Fruit fly (Drosophila melanogaster): ENCODE measurements around the gene Eogt.

Eogt gene

dm6 chr2L:2376418-2376702 lies 4.5 kb upstream of the Eogt start:
- TF ChIP-seq N (GFP tag; optimal IDR thresholded peaks at IDR 0.05) (no peak), jim (GFP tag; optimal IDR thresholded peaks at IDR 0.05) (no peak)

DNA sequence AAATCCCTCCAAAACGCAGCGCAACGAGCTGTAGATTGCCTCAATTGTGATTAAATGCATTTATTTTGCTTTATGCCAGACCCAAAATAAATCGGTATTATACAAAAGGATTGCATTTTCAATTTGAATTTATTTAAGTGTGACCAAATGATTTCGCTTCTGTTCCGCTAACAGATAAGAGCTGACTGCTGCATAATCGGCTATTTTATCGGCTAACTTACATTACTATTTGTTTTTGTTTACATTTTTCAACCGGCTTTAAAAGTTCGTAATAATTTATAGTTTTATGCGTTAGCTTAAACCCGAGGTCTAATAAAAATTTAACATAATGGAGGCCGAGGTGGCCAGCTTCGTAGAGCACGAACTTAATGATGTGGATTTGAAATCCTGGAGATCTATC lies 2.1 kb downstream of the Eogt start, which contains the start of gene PIG-Wa:
TSS of gene PIG-Wa (plus strand) at position 232 of the 400 bp plus-strand sequence.
- TF ChIP-seq foxo (GFP tag; optimal IDR thresholded peaks at IDR 0.05) (no peak), Dif (GFP tag; optimal IDR thresholded peaks at IDR 0.05; ENCODE audit: partially characterized antibody) (peak; percentile 77)

dm6 chr2L:2385692-2386091 lies 4.8 kb downstream of the Eogt start, which contains the start of gene CG3557:
Gene CG3557 (minus strand): TSS chr2L:2385792.
- no peak for TF ChIP-seq CG32264 (GFP tag; optimal IDR thresholded peaks at IDR 0.05)
- no peak for TF ChIP-seq Vsx2 (GFP tag; optimal IDR thresholded peaks at IDR 0.05; ENCODE audit: partially characterized antibody)
- TF ChIP-seq dsf (GFP tag; optimal IDR thresholded peaks at IDR 0.05; ENCODE audit: borderline replicate concordance): no peak
- no peak for TF ChIP-seq woc (GFP tag; optimal IDR thresholded peaks at IDR 0.05)
- TF ChIP-seq usp (GFP tag; optimal IDR thresholded peaks at IDR 0.05): no peak
- TF ChIP-seq Dif (GFP tag; optimal IDR thresholded peaks at IDR 0.05; ENCODE audit: partially characterized antibody): no peak
- no peak for TF ChIP-seq Mio (GFP tag; optimal IDR thresholded peaks at IDR 0.05)

DNA sequence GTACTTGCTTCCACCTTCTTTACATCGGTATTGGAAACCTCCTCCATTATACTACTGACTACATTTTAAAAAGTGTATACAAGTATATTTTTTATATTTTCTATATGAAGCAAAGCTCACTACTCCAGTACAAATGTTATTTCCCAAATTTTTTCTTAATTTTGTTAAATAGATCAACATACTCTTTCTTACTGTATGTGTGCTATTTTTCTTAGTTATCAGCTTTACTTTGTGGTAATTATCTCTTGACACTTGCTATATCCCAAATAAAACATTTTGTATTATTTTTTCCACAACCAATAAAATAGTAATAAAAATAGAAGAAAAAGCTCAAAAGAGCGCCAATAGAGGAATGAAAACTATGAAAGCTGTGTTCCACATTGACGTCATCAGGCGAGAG lies 9.7 kb downstream of the Eogt start, which contains the start of gene CG43750:
TSS of gene CG43750 (minus strand) at position 101 of the 400 bp plus-strand sequence.
- no peak for TF ChIP-seq usp (GFP tag; optimal IDR thresholded peaks at IDR 0.05)

dm6 chr2L:2391321-2391720 lies 10.4 kb downstream of the Eogt start, which contains the start of gene CG46448:
Gene CG46448 (plus strand): TSS chr2L:2391660.
- no peak for TF ChIP-seq Mio (GFP tag; optimal IDR thresholded peaks at IDR 0.05)
- TF ChIP-seq Hr78 (GFP tag; optimal IDR thresholded peaks at IDR 0.05): no peak
- no peak for TF ChIP-seq Vsx2 (GFP tag; optimal IDR thresholded peaks at IDR 0.05; ENCODE audit: partially characterized antibody)
- no peak for TF ChIP-seq ey (GFP tag; optimal IDR thresholded peaks at IDR 0.05)

- TF ChIP-seq Sp1 (GFP tag; optimal IDR thresholded peaks at IDR 0.05) (peak; percentile 2), HLH106 (tag; optimal IDR thresholded peaks at IDR 0.05) (peak; percentile 1), Hr83 (GFP tag; optimal IDR thresholded peaks at IDR 0.05; ENCODE audit: poor library complexity, severe bottlenecking) (no peak)
These were observed 14.0 kb downstream of the Eogt start for dm6 chr2L:2394872-2395271.

DNA sequence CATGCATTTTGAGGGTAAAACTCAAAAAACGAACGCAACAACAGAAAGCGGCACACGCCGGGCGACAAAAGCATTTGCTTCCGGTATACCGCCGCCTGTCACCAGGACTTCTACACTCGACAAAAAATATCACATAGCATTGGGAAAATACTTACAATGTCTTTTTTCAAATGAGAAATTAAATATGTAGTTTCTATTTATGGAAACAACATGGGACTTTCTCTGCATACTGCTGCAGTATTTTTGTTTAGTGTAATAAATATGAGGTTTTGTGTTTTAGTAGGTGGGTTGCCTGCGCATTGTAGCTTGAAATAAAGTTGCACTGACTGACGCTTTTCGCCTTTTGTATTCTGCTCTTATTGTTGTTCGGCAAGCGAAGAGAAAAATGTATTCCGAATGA lies 16.2 kb downstream of the Eogt start:
- TF ChIP-seq Dif (GFP tag; optimal IDR thresholded peaks at IDR 0.05; ENCODE audit: partially characterized antibody): no peak
- TF ChIP-seq ey (GFP tag; optimal IDR thresholded peaks at IDR 0.05): peak; percentile 24
- no peak for TF ChIP-seq N (GFP tag; optimal IDR thresholded peaks at IDR 0.05)
- no peak for TF ChIP-seq Mio (GFP tag; optimal IDR thresholded peaks at IDR 0.05)
- peak; percentile 22 for TF ChIP-seq HLH106 (tag; optimal IDR thresholded peaks at IDR 0.05)
- no peak for TF ChIP-seq Dfd (GFP tag; optimal IDR thresholded peaks at IDR 0.05)
- TF ChIP-seq GATAd (GFP tag; optimal IDR thresholded peaks at IDR 0.05): no peak
- peak; percentile 31 for TF ChIP-seq fru (GFP tag; optimal IDR thresholded peaks at IDR 0.05)
- peak; percentile 20 for TF ChIP-seq h (GFP tag; optimal IDR thresholded peaks at IDR 0.05)
- no peak for TF ChIP-seq woc (GFP tag; optimal IDR thresholded peaks at IDR 0.05)
- TF ChIP-seq Hnf4 (GFP tag; optimal IDR thresholded peaks at IDR 0.05): no peak
- TF ChIP-seq CrebA (GFP tag; optimal IDR thresholded peaks at IDR 0.05; ENCODE audit: borderline replicate concordance): no peak
- peak in 1 of 2 experiments; percentile 40 for TF ChIP-seq foxo (GFP tag; optimal IDR thresholded peaks at IDR 0.05)

dm6 chr2L:2398459-2398858 lies 17.6 kb downstream of the Eogt start:
- TF ChIP-seq foxo (GFP tag; optimal IDR thresholded peaks at IDR 0.05): peak in 1 of 2 experiments; percentile 3
- no peak for TF ChIP-seq tai (GFP tag; optimal IDR thresholded peaks at IDR 0.05)

DNA sequence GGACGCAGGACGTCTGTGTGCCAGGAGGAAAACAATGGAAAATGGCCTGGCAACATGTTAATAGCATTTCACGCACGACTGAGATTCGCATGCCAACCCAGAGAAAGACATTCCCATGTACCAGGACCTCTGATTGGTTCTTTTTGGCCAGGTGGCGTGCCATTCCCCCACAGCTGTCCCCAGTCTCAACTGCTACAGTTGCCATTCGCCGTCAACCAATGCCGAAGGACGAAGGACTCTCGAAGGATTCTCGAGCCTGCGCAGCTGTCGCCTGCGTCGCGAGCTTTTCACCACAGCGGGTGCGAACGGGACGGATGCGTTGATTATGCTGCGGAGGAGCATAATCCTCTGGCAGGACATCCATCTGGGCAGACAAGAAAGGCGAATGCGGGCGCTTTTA lies 19.0 kb downstream of the Eogt start, which contains the start of gene VGlut:
TSS of gene VGlut (plus strand) at position 399 of the 400 bp plus-strand sequence.
- TF ChIP-seq CG9705 (GFP tag; optimal IDR thresholded peaks at IDR 0.05) (no peak), br (GFP tag; optimal IDR thresholded peaks at IDR 0.05) (no peak), brk (GFP tag; optimal IDR thresholded peaks at IDR 0.05) (no peak), Rel (GFP tag; optimal IDR thresholded peaks at IDR 0.05) (no peak), Rel (tag; optimal IDR thresholded peaks at IDR 0.05) (no peak), jim (GFP tag; optimal IDR thresholded peaks at IDR 0.05) (no peak), Vsx2 (GFP tag; optimal IDR thresholded peaks at IDR 0.05; ENCODE audit: partially characterized antibody) (no peak), GATAd (GFP tag; optimal IDR thresholded peaks at IDR 0.05) (no peak), Hr78 (GFP tag; optimal IDR thresholded peaks at IDR 0.05) (no peak), Dif (GFP tag; optimal IDR thresholded peaks at IDR 0.05; ENCODE audit: partially characterized antibody) (no peak), ey (GFP tag; optimal IDR thresholded peaks at IDR 0.05) (no peak), Dfd (GFP tag; optimal IDR thresholded peaks at IDR 0.05) (no peak), Hr83 (GFP tag; optimal IDR thresholded peaks at IDR 0.05; ENCODE audit: poor library complexity, severe bottlenecking) (no peak), sage (GFP tag; optimal IDR thresholded peaks at IDR 0.05) (no peak), usp (GFP tag; optimal IDR thresholded peaks at IDR 0.05) (no peak), fru (GFP tag; optimal IDR thresholded peaks at IDR 0.05) (no peak), Jra (GFP tag; optimal IDR thresholded peaks at IDR 0.05) (no peak), tai (GFP tag; optimal IDR thresholded peaks at IDR 0.05) (no peak), Hnf4 (GFP tag; optimal IDR thresholded peaks at IDR 0.05) (no peak)
